1 fruit fly cellular context compared by ENCODE assay signal in genomic region chr2L:10849511-10850191, dm6.
TF ChIP-seq lines count a peak whose summit lies in the region.

Gene SmydA-3, plus strand, starts transcription at chr2L:10850141.

TF ChIP-seq in whole organism, embryonic, 481 proteins besides CTCF, POLR2A, EP300 and RAD21 (continued from another document):
- TF ChIP-seq phol (tag; optimal IDR thresholded peaks at IDR 0.05; lab: Kevin White, UChicago) (peak; percentile 31), CG7786 (GFP tag; optimal IDR thresholded peaks at IDR 0.05; lab: Kevin White, UChicago) (no peak), CG2712 (tag; optimal IDR thresholded peaks at IDR 0.05; lab: Kevin White, UChicago) (peak; percentile 33), CG10543 (GFP tag; optimal IDR thresholded peaks at IDR 0.05; lab: Kevin White, UChicago) (peak; percentile 25), Max (GFP tag; optimal IDR thresholded peaks at IDR 0.05; lab: Kevin White, UChicago) (no peak), CG7357 (GFP tag; IDR thresholded peaks at IDR 0.05; lab: Robert Waterston, UW) (0 out of 3 replicates have a peak, but pooled peaks have one; percentile 22), CG12104 (GFP tag; optimal IDR thresholded peaks at IDR 0.05; lab: Kevin White, UChicago) (peak; percentile 5), slbo (GFP tag; IDR thresholded peaks at IDR 0.05; lab: Robert Waterston, UW) (peak; percentile 44; the same call in 1 of the 2 replicates), btn (GFP tag; optimal IDR thresholded peaks at IDR 0.05; lab: Kevin White, UChicago) (no peak), Meics (GFP tag; optimal IDR thresholded peaks at IDR 0.05; lab: Kevin White, UChicago) (peak; percentile 44), CG14441 (GFP tag; IDR thresholded peaks at IDR 0.05; lab: Robert Waterston, UW) (0 out of 2 replicates have a peak, but pooled peaks have one; percentile 25), dpn (GFP tag; optimal IDR thresholded peaks at IDR 0.05; lab: Kevin White, UChicago) (peak in 1 of 2 experiments; percentile 17), CG14050 (GFP tag; IDR thresholded peaks at IDR 0.05; lab: Robert Waterston, UW) (0 out of 3 replicates have a peak, but pooled peaks have one; percentile 10), PHDP (tag; optimal IDR thresholded peaks at IDR 0.05; lab: Kevin White, UChicago) (peak; percentile 28), Ets65A (GFP tag; lab: Kevin White, UChicago) (peak; percentile 82), CG10979 (tag; optimal IDR thresholded peaks at IDR 0.05; lab: Kevin White, UChicago) (peak; percentile 23), zfh1 (GFP tag; IDR thresholded peaks at IDR 0.05; lab: Robert Waterston, UW) (no peak), emc (GFP tag; optimal IDR thresholded peaks at IDR 0.05; lab: Kevin White, UChicago) (no peak), usp (GFP tag; optimal IDR thresholded peaks at IDR 0.05; lab: Kevin White, UChicago) (no peak), ara (GFP tag; IDR thresholded peaks at IDR 0.05; lab: Robert Waterston, UW) (0 out of 2 replicates have a peak, but pooled peaks have one; percentile 30), Neu2 (GFP tag; optimal IDR thresholded peaks at IDR 0.05; lab: Kevin White, UChicago; ENCODE audit: borderline replicate concordance) (no peak), CG12155 (GFP tag; optimal IDR thresholded peaks at IDR 0.05; lab: Kevin White, UChicago) (peak; percentile 19), Sry-β (GFP tag; optimal IDR thresholded peaks at IDR 0.05; lab: Kevin White, UChicago) (no peak), CG11696 (GFP tag; IDR thresholded peaks at IDR 0.05; lab: Robert Waterston, UW) (peak; percentile 78), ab (GFP tag; optimal IDR thresholded peaks at IDR 0.05; lab: Kevin White, UChicago) (no peak), CG14710 (tag; optimal IDR thresholded peaks at IDR 0.05; lab: Kevin White, UChicago) (no peak), chm (GFP tag; IDR thresholded peaks at IDR 0.05; lab: Robert Waterston, UW) (0 out of 2 replicates have a peak, but pooled peaks have one; percentile 6), ap (GFP tag; IDR thresholded peaks at IDR 0.05; lab: Robert Waterston, UW) (0 out of 2 replicates have a peak, but pooled peaks have one; percentile 27), Xbp1 (GFP tag; optimal IDR thresholded peaks at IDR 0.05; lab: Kevin White, UChicago) (peak; percentile 23), tgo (GFP tag; IDR thresholded peaks at IDR 0.05; lab: Robert Waterston, UW) (peak; percentile 42; the same call in 1 of the 3 replicates), salm (tag; optimal IDR thresholded peaks at IDR 0.05; lab: Kevin White, UChicago) (no peak), CG15073 (GFP tag; optimal IDR thresholded peaks at IDR 0.05; lab: Kevin White, UChicago) (peak; percentile 89), HHEX (GFP tag; optimal IDR thresholded peaks at IDR 0.05; lab: Kevin White, UChicago) (peak; percentile 46), CG18619 (GFP tag; optimal IDR thresholded peaks at IDR 0.05; lab: Kevin White, UChicago) (peak; percentile 5), toy (GFP tag; IDR thresholded peaks at IDR 0.05; lab: Robert Waterston, UW) (no peak), bsh (GFP tag; optimal IDR thresholded peaks at IDR 0.05; lab: Kevin White, UChicago) (peak; percentile 21 to 25), HLH3B (GFP tag; IDR thresholded peaks at IDR 0.05; lab: Robert Waterston, UW) (0 out of 2 replicates have a peak, but pooled peaks have one; percentile 14), CG3281 (GFP tag; optimal IDR thresholded peaks at IDR 0.05; lab: Kevin White, UChicago) (peak; percentile 44), ci (GFP tag; IDR thresholded peaks at IDR 0.05; lab: Robert Waterston, UW) (peak; percentile 47; the same call in 1 of the 3 replicates)
